Worm (Caenorhabditis elegans) whole organism, L4 larva: Measurements from ENCODE around the gene csp-2.

Source experiments
- F26F4.8 ChIP-seq: fragments of 200-800 bp; sonication (Bioruptor generic); conservative IDR thresholded peaks from 2 replicates; pipeline ENCODE4 v1.3.6; 2022; ENCODE audit warnings: missing genetic modification characterization, missing compliant biosample characterization
- F37D6.2 ChIP-seq: sonication (generic microtip); optimal IDR thresholded peaks from 2 replicates; lab custom pipeline; 2016; ENCODE audit warnings: mild to moderate bottlenecking, missing genetic modification characterization, missing compliant biosample characterization
- F44E2.7 ChIP-seq: fragments of 200-800 bp; sonication (Bioruptor generic); IDR thresholded peaks from 2 replicates; pipeline ENCODE4 v2.1.2; 2022; ENCODE audit warnings: missing genetic modification characterization, missing compliant biosample characterization
- R02D3.7 ChIP-seq: fragments of 150-350 bp; sonication (generic microtip); optimal IDR thresholded peaks from 3 replicates; lab custom pipeline; 2014; ENCODE audit warnings: missing biosample characterization, missing genetic modification characterization
- Y48G9A.11 ChIP-seq: fragments of 200-800 bp; sonication (Bioruptor generic); IDR thresholded peaks from 2 replicates; pipeline ENCODE4 v1.3.6; 2022; ENCODE audit warnings: missing genetic modification reagents, missing genetic modification characterization, missing compliant biosample characterization
- ZK546.5 ChIP-seq, 2 experiments: sonication (generic microtip); optimal IDR thresholded peaks; 2 replicates each; lab custom pipeline; 2017; ENCODE audit warnings: missing biosample characterization in 2 of 2, missing genetic modification characterization in 2 of 2
- aha-1 ChIP-seq: fragments of 150-350 bp; peaks from one replicate; lab custom pipeline; 2014; ENCODE audit warnings: missing biosample characterization, missing genetic modification characterization
- aly-2 ChIP-seq: sonication (generic microtip); optimal IDR thresholded peaks from 2 replicates; lab custom pipeline; 2018; ENCODE audit warnings: missing biosample characterization, missing genetic modification characterization
- ama-1 ChIP-seq: fragments of 150-350 bp; optimal IDR thresholded peaks from 2 replicates; lab custom pipeline; 2014; ENCODE audit warnings: inconsistent platforms, mixed read lengths
- arid-1 ChIP-seq: fragments of 200-800 bp; sonication (Bioruptor generic); conservative IDR thresholded peaks from 2 replicates; pipeline ENCODE4 v1.3.6; 2022; ENCODE audit warnings: missing genetic modification reagents, missing genetic modification characterization, missing compliant biosample characterization
- attf-4 ChIP-seq: sonication (generic microtip); optimal IDR thresholded peaks from 3 replicates; lab custom pipeline; 2017; ENCODE audit warnings: missing biosample characterization, missing genetic modification characterization
- ceh-28 ChIP-seq: fragments of 150-350 bp; optimal IDR thresholded peaks from 2 replicates; lab custom pipeline; 2014; ENCODE audit warnings: missing biosample characterization, missing genetic modification reagents, missing genetic modification characterization
- ceh-32 ChIP-seq: sonication (generic microtip); optimal IDR thresholded peaks from 2 replicates; lab custom pipeline; 2016; ENCODE audit warnings: mild to moderate bottlenecking, missing genetic modification characterization, missing compliant biosample characterization; ENCODE audit not compliant: poor library complexity
- cey-2 ChIP-seq: sonication (generic microtip); optimal IDR thresholded peaks from 3 replicates; lab custom pipeline; 2017; ENCODE audit warnings: missing genetic modification characterization, mild to moderate bottlenecking, missing compliant biosample characterization, antibody characterized with exemption, borderline replicate concordance; ENCODE audit not compliant: insufficient read depth
- daf-12 ChIP-seq: fragments of 150-350 bp; optimal IDR thresholded peaks from 2 replicates; lab custom pipeline; 2014; ENCODE audit warnings: missing biosample characterization, missing genetic modification reagents, missing genetic modification characterization
- daf-19 ChIP-seq: fragments of 200-800 bp; sonication (Bioruptor generic); conservative IDR thresholded peaks from 2 replicates; pipeline ENCODE4 v1.3.6; 2022; ENCODE audit warnings: missing genetic modification characterization, missing compliant biosample characterization
- daf-8 ChIP-seq: fragments of 200-800 bp; sonication (Bioruptor generic); IDR thresholded peaks from 2 replicates; pipeline ENCODE4 v1.3.6; 2022; ENCODE audit warnings: missing genetic modification characterization, missing compliant biosample characterization
- dmd-6 ChIP-seq: fragments of 200-800 bp; sonication (Bioruptor generic); IDR thresholded peaks from 2 replicates; pipeline ENCODE4 v1.3.6; 2022; ENCODE audit warnings: missing genetic modification reagents, missing genetic modification characterization, missing compliant biosample characterization
- dmd-9 ChIP-seq: fragments of 200-800 bp; sonication (Bioruptor generic); IDR thresholded peaks from 2 replicates; pipeline ENCODE4 v1.3.6; 2022; ENCODE audit warnings: missing genetic modification reagents, missing genetic modification characterization, missing compliant biosample characterization
- dpl-1 ChIP-seq: fragments of 150-350 bp; optimal IDR thresholded peaks from 2 replicates; lab custom pipeline; 2014; ENCODE audit warnings: missing biosample characterization, missing genetic modification reagents, missing genetic modification characterization
- duxl-1 ChIP-seq: sonication (generic microtip); optimal IDR thresholded peaks from 2 replicates; lab custom pipeline; 2016; ENCODE audit warnings: mild to moderate bottlenecking, missing genetic modification characterization, moderate library complexity, missing compliant biosample characterization; ENCODE audit not compliant: poor library complexity
- egl-27 ChIP-seq: sonication (generic microtip); optimal IDR thresholded peaks from 3 replicates; lab custom pipeline; 2017; ENCODE audit warnings: missing biosample characterization, missing genetic modification reagents, missing genetic modification characterization
- fos-1 ChIP-seq: fragments of 150-350 bp; optimal IDR thresholded peaks from 2 replicates; lab custom pipeline; 2014; ENCODE audit warnings: missing biosample characterization, missing genetic modification characterization
- gei-8 ChIP-seq: fragments of 200-800 bp; sonication (Bioruptor generic); optimal IDR thresholded peaks from 2 replicates; lab custom pipeline; 2018; ENCODE audit warnings: mild to moderate bottlenecking, missing genetic modification characterization, missing compliant biosample characterization
- hlh-11 ChIP-seq: fragments of 200-800 bp; sonication (Bioruptor generic); optimal IDR thresholded peaks from 2 replicates; lab custom pipeline; 2018; ENCODE audit warnings: mild to moderate bottlenecking, missing genetic modification characterization, missing compliant biosample characterization
- hmg-1.1 ChIP-seq: fragments of 200-800 bp; sonication (Bioruptor generic); IDR thresholded peaks from 2 replicates; pipeline ENCODE4 v1.3.6; 2022; ENCODE audit warnings: missing genetic modification reagents, missing genetic modification characterization, missing compliant biosample characterization
- jun-1 ChIP-seq: fragments of 150-350 bp; optimal IDR thresholded peaks from 2 replicates; lab custom pipeline; 2014; ENCODE audit warnings: missing biosample characterization, missing genetic modification reagents, missing genetic modification characterization
- lin-1 ChIP-seq: fragments of 200-800 bp; sonication (Bioruptor generic); IDR thresholded peaks from 2 replicates; pipeline ENCODE4 v1.3.6; 2022; ENCODE audit warnings: missing genetic modification reagents, missing genetic modification characterization, missing compliant biosample characterization
- lin-38 ChIP-seq: fragments of 200-800 bp; sonication (Bioruptor generic); IDR thresholded peaks from 2 replicates; pipeline ENCODE4 v1.3.6; 2022; ENCODE audit warnings: missing genetic modification reagents, missing genetic modification characterization, missing compliant biosample characterization
- lir-3 ChIP-seq: sonication (generic microtip); optimal IDR thresholded peaks from 2 replicates; lab custom pipeline; 2016; ENCODE audit warnings: mild to moderate bottlenecking, missing genetic modification characterization, missing compliant biosample characterization
- lsy-2 ChIP-seq, 2 experiments: fragments of 150-350 bp in 1 of 2; sonication (generic microtip) in 1 of 2; optimal IDR thresholded peaks; 2 replicates each; lab custom pipeline; 2014 to 2017; ENCODE audit warnings: missing biosample characterization in 2 of 2, missing genetic modification characterization in 2 of 2
- madf-9 ChIP-seq: fragments of 200-800 bp; sonication (Bioruptor generic); conservative IDR thresholded peaks from 2 replicates; pipeline ENCODE4 v1.3.6; 2022; ENCODE audit warnings: missing genetic modification reagents, missing genetic modification characterization, missing compliant biosample characterization
- mdt-29 ChIP-seq: fragments of 200-800 bp; sonication (Bioruptor generic); IDR thresholded peaks from 2 replicates; pipeline ENCODE4 v1.3.6; 2022; ENCODE audit warnings: missing genetic modification reagents, missing genetic modification characterization, missing compliant biosample characterization
- mep-1 ChIP-seq: fragments of 150-350 bp; sonication (generic microtip); optimal IDR thresholded peaks from 3 replicates; lab custom pipeline; 2014; ENCODE audit warnings: missing biosample characterization, missing genetic modification characterization
- nhr-10 ChIP-seq: fragments of 150-350 bp; optimal IDR thresholded peaks from 2 replicates; lab custom pipeline; 2014; ENCODE audit warnings: missing biosample characterization, missing genetic modification characterization
- nhr-102 ChIP-seq: sonication (generic microtip); optimal IDR thresholded peaks from 2 replicates; lab custom pipeline; 2016; ENCODE audit warnings: mild to moderate bottlenecking, missing genetic modification characterization, moderate library complexity, missing compliant biosample characterization
- nhr-11 ChIP-seq: fragments of 150-350 bp; optimal IDR thresholded peaks from 2 replicates; lab custom pipeline; 2014; ENCODE audit warnings: missing biosample characterization, missing genetic modification characterization
- nhr-111 ChIP-seq: fragments of 200-800 bp; sonication (Bioruptor generic); optimal IDR thresholded peaks from 2 replicates; lab custom pipeline; 2018; ENCODE audit warnings: mild to moderate bottlenecking, missing genetic modification characterization, missing compliant biosample characterization
- nhr-237 ChIP-seq: sonication (generic microtip); optimal IDR thresholded peaks from 2 replicates; lab custom pipeline; 2017; ENCODE audit warnings: missing biosample characterization, missing genetic modification characterization
- nhr-6 ChIP-seq: fragments of 150-350 bp; optimal IDR thresholded peaks from 2 replicates; lab custom pipeline; 2014; ENCODE audit warnings: missing biosample characterization, missing genetic modification characterization
- nhr-76 ChIP-seq: fragments of 150-350 bp; optimal IDR thresholded peaks from 2 replicates; lab custom pipeline; 2014; ENCODE audit warnings: missing biosample characterization, missing genetic modification characterization
- nhr-77 ChIP-seq: fragments of 150-350 bp; optimal IDR thresholded peaks from 2 replicates; lab custom pipeline; 2014; ENCODE audit warnings: missing biosample characterization, missing genetic modification characterization
- skn-1 ChIP-seq: fragments of 150-350 bp; optimal IDR thresholded peaks from 2 replicates; lab custom pipeline; 2014; ENCODE audit warnings: missing biosample characterization, missing genetic modification characterization
- snpc-4 ChIP-seq: fragments of 150-350 bp; optimal IDR thresholded peaks from 2 replicates; lab custom pipeline; 2014; ENCODE audit warnings: missing biosample characterization, missing genetic modification characterization
- tra-1 ChIP-seq: fragments of 200-800 bp; sonication (Bioruptor generic); IDR thresholded peaks from 2 replicates; pipeline ENCODE4 v1.3.6; 2022; ENCODE audit warnings: missing genetic modification reagents, missing genetic modification characterization, missing compliant biosample characterization
- unc-130 ChIP-seq: sonication (generic microtip); optimal IDR thresholded peaks from 2 replicates; lab custom pipeline; 2016; ENCODE audit warnings: missing genetic modification reagents, missing genetic modification characterization, missing compliant biosample characterization
- unc-39 ChIP-seq: sonication (generic microtip); optimal IDR thresholded peaks from 2 replicates; lab custom pipeline; 2017; ENCODE audit warnings: missing biosample characterization, missing genetic modification characterization
- unc-62 ChIP-seq, 3 experiments: fragments of 150-350 bp in 1 of 3; sonication (generic microtip); optimal IDR thresholded peaks in 2 of 3; peaks in 1 of 3; 1 replicate in 1 of 3; 2 replicates in 2 of 3; lab custom pipeline; 2014 to 2017; ENCODE audit warnings: missing biosample characterization in 3 of 3, missing genetic modification characterization in 3 of 3, missing genetic modification reagents in 3 of 3, missing genotype in 1 of 3
- vab-7 ChIP-seq: fragments of 200-800 bp; sonication (Bioruptor generic); IDR thresholded peaks from 2 replicates; pipeline ENCODE4 v1.3.6; 2022; ENCODE audit warnings: missing genetic modification reagents, missing genetic modification characterization, missing compliant biosample characterization
- zfp-2 ChIP-seq: sonication (generic microtip); optimal IDR thresholded peaks from 2 replicates; lab custom pipeline; 2016; ENCODE audit warnings: mild to moderate bottlenecking, missing genetic modification characterization, missing compliant biosample characterization

The csp-2 gene

ce11 chrIV:6321667-6322066 is 14.1 kb downstream of the csp-2 start, which contains the start of gene Y73B6BL.29 (continued):
- TF ChIP-seq F37D6.2 (tag; lab: Kevin White, UChicago) (peak; percentile 76), unc-39 (tag; lab: Kevin White, UChicago) (no peak), fos-1 (tag; lab: Kevin White, UChicago) (no peak), tra-1 (GFP tag; lab: Robert Waterston, UW) (peak; percentile 76; the same call in 1 of the 2 replicates), madf-9 (peak; percentile 86), zfp-2 (peak; percentile 88), mep-1 (tag; lab: Kevin White, UChicago) (peak; percentile 88), nhr-237 (tag; lab: Kevin White, UChicago) (no peak), aha-1 (tag; lab: Kevin White, UChicago) (peak; percentile 85), nhr-6 (peak; percentile 96), ZK546.5 (tag; optimal IDR thresholded peaks at IDR 0.05; lab: Kevin White, UChicago) (peak; percentile 43 to 51), R02D3.7 (tag; lab: Kevin White, UChicago) (no peak), Y48G9A.11 (GFP tag; lab: Robert Waterston, UW) (peak; percentile 85), ceh-32 (tag; lab: Kevin White, UChicago) (peak; percentile 58), unc-130 (peak; percentile 95), nhr-76 (tag; lab: Kevin White, UChicago) (no peak), ama-1 (lab: Kevin White, UChicago) (no peak), egl-27 (tag; lab: Kevin White, UChicago) (no peak), arid-1 (GFP tag; lab: Robert Waterston, UW) (peak; percentile 72), hmg-1.1 (GFP tag; lab: Robert Waterston, UW) (peak; percentile 74), dpl-1 (GFP tag; lab: Kevin White, UChicago) (peak; percentile 99), hlh-11 (peak; percentile 71), dmd-9 (peak; percentile 82)

DNA sequence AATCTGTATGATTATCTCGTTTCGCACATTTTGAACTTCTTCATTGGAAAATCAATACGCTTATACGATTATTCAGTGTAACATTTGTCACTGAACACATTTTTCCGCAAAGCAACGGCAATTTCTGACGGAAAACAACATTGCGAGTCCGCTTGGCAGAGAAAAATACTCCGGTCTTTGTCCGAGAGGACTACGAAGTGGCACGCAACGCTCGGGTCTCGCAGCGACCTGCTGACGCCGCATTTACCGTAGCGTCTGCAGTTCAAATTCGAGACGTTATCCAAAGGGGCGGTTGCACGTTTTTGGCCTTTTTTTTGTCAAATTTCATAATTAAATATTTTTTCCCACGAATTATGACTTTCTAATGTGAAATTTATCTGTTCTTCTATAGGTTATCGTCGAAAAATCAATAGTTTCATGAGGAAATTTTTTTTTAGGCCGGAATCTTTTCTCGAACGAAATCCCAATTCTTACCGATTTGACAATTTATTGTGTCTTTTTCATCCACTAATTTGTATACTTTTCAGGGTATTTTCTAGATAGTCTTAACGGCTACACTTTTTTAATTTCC is 16.2 kb downstream of the csp-2 start, which contains the start of gene sqd-1:
sqd-1 (plus strand) TSS at position 521 of the 571 bp plus-strand sequence.
- peak; percentile 64 for TF ChIP-seq nhr-111
- TF ChIP-seq unc-62 (GFP tag; optimal IDR thresholded peaks at IDR 0.05 in 1 of 2; lab: Kevin White, UChicago) = peak; percentile 39 to 96
- no peak for TF ChIP-seq unc-62 (tag; optimal IDR thresholded peaks at IDR 0.05; lab: Kevin White, UChicago)
- peak; percentile 58 for TF ChIP-seq gei-8 (GFP tag; lab: Kevin White, UChicago)
- no peak for TF ChIP-seq attf-4 (tag; lab: Kevin White, UChicago)
- TF ChIP-seq nhr-77 (tag; lab: Kevin White, UChicago) = peak; percentile 81
- TF ChIP-seq vab-7 = peak; percentile 90
- TF ChIP-seq daf-8 (GFP tag; lab: Robert Waterston, UW) = no peak
- TF ChIP-seq dmd-6 (GFP tag; lab: Robert Waterston, UW) = peak; percentile 96
- peak; percentile 94 for TF ChIP-seq nhr-102 (tag; lab: Kevin White, UChicago)
- TF ChIP-seq lin-1 = peak; percentile 95
- peak; percentile 25 for TF ChIP-seq nhr-10 (tag; lab: Kevin White, UChicago)
- TF ChIP-seq ceh-28 = no peak
- peak; percentile 49 for TF ChIP-seq snpc-4
- peak; percentile 95 for TF ChIP-seq dmd-9
- TF ChIP-seq nhr-11 (tag; lab: Kevin White, UChicago) = peak; percentile 95
- TF ChIP-seq lsy-2 (tag; optimal IDR thresholded peaks at IDR 0.05; lab: Kevin White, UChicago) = peak; percentile 95 to 99
- TF ChIP-seq unc-130 = peak; percentile 86
- TF ChIP-seq daf-12 (tag; lab: Kevin White, UChicago) = no peak
- TF ChIP-seq skn-1 = no peak
- no peak for TF ChIP-seq F26F4.8 (GFP tag; lab: Robert Waterston, UW)
- peak; percentile 100 for TF ChIP-seq ZK546.5 (tag; optimal IDR thresholded peaks at IDR 0.05; lab: Kevin White, UChicago)
- no peak for TF ChIP-seq lir-3 (tag; lab: Kevin White, UChicago)
- peak; percentile 92 for TF ChIP-seq lin-38
- TF ChIP-seq hmg-1.1 (GFP tag; lab: Robert Waterston, UW) = peak; percentile 96
- peak; percentile 88 for TF ChIP-seq jun-1 (tag; lab: Kevin White, UChicago)
- no peak for TF ChIP-seq cey-2
- peak; percentile 93 for TF ChIP-seq mdt-29 (GFP tag; lab: Robert Waterston, UW)
- peak; percentile 82 for TF ChIP-seq duxl-1 (tag; lab: Kevin White, UChicago)
- TF ChIP-seq daf-19 = no peak
- TF ChIP-seq F44E2.7 = no peak
- no peak for TF ChIP-seq aly-2 (tag; lab: Kevin White, UChicago)
